Worm (Caenorhabditis elegans) whole organism, L1 larva: ENCODE measurements around the gene hex-5.

Source experiments
- ceh-90 ChIP-seq: sonication (generic microtip); optimal IDR thresholded peaks from 2 replicates; lab custom pipeline; 2016; ENCODE audit warnings: missing genetic modification characterization, missing compliant biosample characterization
- elt-3 ChIP-seq, 6 experiments: fragments of 150-350 bp in 1 of 6; sonication (generic microtip); optimal IDR thresholded peaks; 2 replicates each; lab custom pipeline; 2017 to 2018; ENCODE audit warnings: missing biosample characterization in 6 of 6, missing genetic modification characterization in 6 of 6, inconsistent platforms in 1 of 6
- lin-39 ChIP-seq: fragments of 150-350 bp; optimal IDR thresholded peaks from 2 replicates; lab custom pipeline; 2014; ENCODE audit warnings: missing biosample characterization, missing genetic modification reagents, missing genetic modification characterization
- lir-3 ChIP-seq: sonication (generic microtip); optimal IDR thresholded peaks from 2 replicates; lab custom pipeline; 2016; ENCODE audit warnings: mild to moderate bottlenecking, missing genetic modification characterization, moderate library complexity, missing compliant biosample characterization; ENCODE audit not compliant: poor library complexity
- mef-2 ChIP-seq: fragments of 150-350 bp; optimal IDR thresholded peaks from 2 replicates; lab custom pipeline; 2014; ENCODE audit warnings: missing biosample characterization, missing genetic modification characterization
- nhr-11 ChIP-seq: fragments of 150-350 bp; optimal IDR thresholded peaks from 2 replicates; lab custom pipeline; 2014; ENCODE audit warnings: missing biosample characterization, missing genetic modification characterization
- nhr-71 ChIP-seq: sonication (generic microtip); optimal IDR thresholded peaks from 2 replicates; lab custom pipeline; 2016; ENCODE audit warnings: mild to moderate bottlenecking, missing genetic modification characterization, moderate library complexity, missing compliant biosample characterization
- nhr-85 ChIP-seq: sonication (generic microtip); peaks from one replicate; lab custom pipeline; 2016; ENCODE audit warnings: missing genetic modification characterization, inconsistent platforms, missing compliant biosample characterization
- unc-62 ChIP-seq: fragments of 150-350 bp; optimal IDR thresholded peaks from 2 replicates; lab custom pipeline; 2014; ENCODE audit warnings: missing biosample characterization, missing genetic modification reagents, missing genetic modification characterization

ce11 chrX:14861752-14862151 is 43.3 kb downstream of the hex-5 start, which contains the start of gene dmd-4:
- TF ChIP-seq nhr-11 (no peak), ceh-90 (tag; lab: Kevin White, UChicago) (no peak), nhr-71 (tag; lab: Kevin White, UChicago) (no peak), elt-3 (tag; optimal IDR thresholded peaks at IDR 0.05; lab: Kevin White, UChicago) (no peak), nhr-85 (tag; lab: Kevin White, UChicago) (no peak), lir-3 (no peak), mef-2 (tag; lab: Kevin White, UChicago) (no peak), lin-39 (tag; lab: Kevin White, UChicago) (no peak), unc-62 (no peak)
